Worm (Caenorhabditis elegans) whole organism, young adult: Measurements from ENCODE around the gene atg-7.
A peak's percentile ranks its signal among the peaks of the same experiment; 100 is the strongest.

Experiments used
- B0261.1 ChIP-seq: sonication (generic microtip); optimal IDR thresholded peaks from 2 replicates; lab custom pipeline; 2016; ENCODE audit warnings: mild to moderate bottlenecking, missing genetic modification characterization, moderate library complexity, missing compliant biosample characterization
- C06A6.2 ChIP-seq: fragments of 200-800 bp; sonication (Bioruptor generic); conservative IDR thresholded peaks from 2 replicates; pipeline ENCODE4 v1.3.6; 2022; ENCODE audit warnings: missing genetic modification characterization, missing compliant biosample characterization
- D2030.7 ChIP-seq: fragments of 200-800 bp; sonication (Bioruptor generic); IDR thresholded peaks from 2 replicates; pipeline ENCODE4 v1.3.6; 2022; ENCODE audit warnings: missing genetic modification reagents, missing genetic modification characterization, missing compliant biosample characterization
- F22D6.2 ChIP-seq: sonication (generic microtip); optimal IDR thresholded peaks from 2 replicates; lab custom pipeline; 2016; ENCODE audit warnings: mild to moderate bottlenecking, missing genetic modification characterization, missing compliant biosample characterization
- F33H1.4 ChIP-seq: fragments of 200-800 bp; sonication (Bioruptor generic); IDR thresholded peaks from 2 replicates; pipeline ENCODE4 v1.3.6; 2022; ENCODE audit warnings: missing genetic modification reagents, missing genetic modification characterization, missing compliant biosample characterization
- F37B4.10 ChIP-seq: fragments of 200-800 bp; sonication (Bioruptor generic); IDR thresholded peaks from 2 replicates; pipeline ENCODE4 v1.3.6; 2022; ENCODE audit warnings: missing genetic modification characterization, missing compliant biosample characterization
- F39B2.1 ChIP-seq: fragments of 200-800 bp; sonication (Bioruptor generic); IDR thresholded peaks from 2 replicates; pipeline ENCODE4 v1.3.6; 2022; ENCODE audit warnings: missing genetic modification reagents, missing genetic modification characterization, missing compliant biosample characterization
- F55B11.4 ChIP-seq: sonication (generic microtip); optimal IDR thresholded peaks from 2 replicates; lab custom pipeline; 2016; ENCODE audit warnings: missing compliant biosample characterization, missing genetic modification characterization, borderline replicate concordance; ENCODE audit not compliant: insufficient read depth
- F57C9.4 ChIP-seq: sonication (generic microtip); optimal IDR thresholded peaks from 2 replicates; lab custom pipeline; 2017; ENCODE audit warnings: mild to moderate bottlenecking, missing genetic modification characterization, missing compliant biosample characterization
- T07F8.4 ChIP-seq: sonication (generic microtip); optimal IDR thresholded peaks from 2 replicates; lab custom pipeline; 2016; ENCODE audit warnings: mild to moderate bottlenecking, missing genetic modification characterization, moderate library complexity, missing compliant biosample characterization
- Y53F4B.3 ChIP-seq: fragments of 200-800 bp; sonication (Bioruptor generic); IDR thresholded peaks from 2 replicates; pipeline ENCODE4 v1.3.6; 2022; ENCODE audit warnings: missing genetic modification reagents, missing genetic modification characterization, missing compliant biosample characterization
- Y53G8AR.9 ChIP-seq: fragments of 200-800 bp; sonication (Bioruptor generic); conservative IDR thresholded peaks from 2 replicates; pipeline ENCODE4 v1.3.6; 2022; ENCODE audit warnings: missing genetic modification reagents, missing genetic modification characterization, missing compliant biosample characterization
- Y67H2A.10 ChIP-seq: fragments of 200-800 bp; sonication (Bioruptor generic); conservative IDR thresholded peaks from 2 replicates; pipeline ENCODE4 v1.3.6; 2022; ENCODE audit warnings: missing genetic modification reagents, missing genetic modification characterization, missing compliant biosample characterization
- akir-1 ChIP-seq: fragments of 200-800 bp; sonication (Bioruptor generic); optimal IDR thresholded peaks from 2 replicates; lab custom pipeline; 2018; ENCODE audit warnings: mild to moderate bottlenecking, missing genetic modification characterization, moderate library complexity, missing compliant biosample characterization
- atf-7 ChIP-seq: sonication (generic microtip); optimal IDR thresholded peaks from 2 replicates; lab custom pipeline; 2017; ENCODE audit warnings: mild to moderate bottlenecking, missing genetic modification characterization, missing compliant biosample characterization
- attf-5 ChIP-seq: fragments of 200-800 bp; sonication (Bioruptor generic); optimal IDR thresholded peaks from 2 replicates; lab custom pipeline; 2018; ENCODE audit warnings: mild to moderate bottlenecking, missing genetic modification characterization, missing compliant biosample characterization
- bed-2 ChIP-seq: fragments of 200-800 bp; sonication (Bioruptor generic); IDR thresholded peaks from 2 replicates; pipeline ENCODE4 v1.3.6; 2022; ENCODE audit warnings: missing genetic modification reagents, missing genetic modification characterization, missing compliant biosample characterization
- cebp-2 ChIP-seq: fragments of 200-800 bp; sonication (Bioruptor generic); IDR thresholded peaks from 2 replicates; pipeline ENCODE4 v1.3.6; 2022; ENCODE audit warnings: missing genetic modification characterization, missing compliant biosample characterization
- ceh-58 ChIP-seq: fragments of 200-800 bp; sonication (Bioruptor generic); IDR thresholded peaks from 2 replicates; pipeline ENCODE4 v1.3.6; 2022; ENCODE audit warnings: missing genetic modification characterization, missing compliant biosample characterization
- chd-7 ChIP-seq: sonication (generic microtip); optimal IDR thresholded peaks from 2 replicates; lab custom pipeline; 2016; ENCODE audit warnings: mild to moderate bottlenecking, missing genetic modification characterization, moderate library complexity, missing compliant biosample characterization
- egl-18 ChIP-seq: fragments of 200-800 bp; sonication (Bioruptor generic); IDR thresholded peaks from 2 replicates; pipeline ENCODE4 v1.3.6; 2022; ENCODE audit warnings: missing genetic modification reagents, missing genetic modification characterization, missing compliant biosample characterization
- him-1 ChIP-seq: sonication (generic microtip); optimal IDR thresholded peaks from 2 replicates; lab custom pipeline; 2016; ENCODE audit warnings: missing genotype, missing genetic modification reagents, missing genetic modification characterization, missing compliant biosample characterization
- hsf-1 ChIP-seq: fragments of 200-800 bp; sonication (Bioruptor generic); IDR thresholded peaks from 2 replicates; pipeline ENCODE4 v1.3.6; 2022; ENCODE audit warnings: missing genetic modification reagents, missing genetic modification characterization, missing compliant biosample characterization
- let-526 ChIP-seq: fragments of 200-800 bp; sonication (Bioruptor generic); IDR thresholded peaks from 2 replicates; pipeline ENCODE4 v1.3.6; 2022; ENCODE audit warnings: missing genetic modification reagents, missing genetic modification characterization, missing compliant biosample characterization
- lin-35 ChIP-seq, 3 experiments: fragments of 150-350 bp in 2 of 3; sonication (generic microtip) in 1 of 3; optimal IDR thresholded peaks; 2 replicates each; lab custom pipeline; 2014 to 2018; ENCODE audit warnings: missing biosample characterization in 3 of 3, missing genetic modification characterization in 3 of 3, missing genetic modification reagents in 3 of 3
- lin-40 ChIP-seq: sonication (generic microtip); optimal IDR thresholded peaks from 2 replicates; lab custom pipeline; 2016; ENCODE audit warnings: missing genetic modification characterization, mild to moderate bottlenecking, missing compliant biosample characterization, missing genotype, missing genetic modification reagents
- lsy-27 ChIP-seq: sonication (generic microtip); optimal IDR thresholded peaks from 2 replicates; lab custom pipeline; 2017; ENCODE audit warnings: missing genetic modification characterization, mild to moderate bottlenecking, missing compliant biosample characterization, antibody characterized with exemption, missing genotype, borderline replicate concordance; ENCODE audit not compliant: insufficient read depth
- madf-6 ChIP-seq: fragments of 200-800 bp; sonication (Bioruptor generic); IDR thresholded peaks from 2 replicates; pipeline ENCODE4 v1.3.6; 2022; ENCODE audit warnings: missing genetic modification reagents, missing genetic modification characterization, missing compliant biosample characterization
- mxl-1 ChIP-seq: sonication (generic microtip); optimal IDR thresholded peaks from 2 replicates; lab custom pipeline; 2016; ENCODE audit warnings: missing genetic modification characterization, missing compliant biosample characterization
- nfya-1 ChIP-seq: sonication (generic microtip); optimal IDR thresholded peaks from 2 replicates; lab custom pipeline; 2017; ENCODE audit warnings: antibody characterized with exemption, missing compliant biosample characterization, missing genetic modification characterization, borderline replicate concordance; ENCODE audit not compliant: insufficient read depth
- nfyb-1 ChIP-seq: fragments of 200-800 bp; sonication (Bioruptor generic); IDR thresholded peaks from 2 replicates; pipeline ENCODE4 v1.3.6; 2022; ENCODE audit warnings: missing genetic modification reagents, missing genetic modification characterization, missing compliant biosample characterization
- nhr-179 ChIP-seq: sonication (generic microtip); optimal IDR thresholded peaks from 2 replicates; lab custom pipeline; 2016; ENCODE audit warnings: mild to moderate bottlenecking, missing genetic modification characterization, missing compliant biosample characterization
- rcor-1 ChIP-seq: fragments of 200-800 bp; sonication (Bioruptor generic); IDR thresholded peaks from 2 replicates; pipeline ENCODE4 v1.3.6; 2022; ENCODE audit warnings: missing genetic modification reagents, missing genetic modification characterization, missing compliant biosample characterization
- repo-1 ChIP-seq: sonication (generic microtip); optimal IDR thresholded peaks from 2 replicates; lab custom pipeline; 2017; ENCODE audit warnings: mild to moderate bottlenecking, missing genetic modification characterization, missing compliant biosample characterization
- rpc-1 ChIP-seq, 2 experiments: fragments of 150-350 bp in 1 of 2; sonication (generic microtip) in 1 of 2; optimal IDR thresholded peaks; 2 replicates each; lab custom pipeline; 2014 to 2018; ENCODE audit warnings: missing biosample characterization in 1 of 2, missing genetic modification characterization in 1 of 2, missing genetic modification reagents in 1 of 2, missing genotype in 1 of 2
- snpc-3.4 ChIP-seq: sonication (generic microtip); optimal IDR thresholded peaks from 2 replicates; lab custom pipeline; 2017; ENCODE audit warnings: missing genetic modification characterization, mild to moderate bottlenecking, missing compliant biosample characterization, antibody characterized with exemption, moderate library complexity, missing genotype, missing genetic modification reagents
- snpc-4 ChIP-seq, 5 experiments: fragments of 150-350 bp in 1 of 5; sonication (generic microtip) in 4 of 5; optimal IDR thresholded peaks; 2 replicates each; lab custom pipeline; 2014 to 2018; ENCODE audit warnings: missing genetic modification characterization in 5 of 5, missing biosample characterization in 3 of 5, antibody characterized with exemption in 2 of 5, mild to moderate bottlenecking in 2 of 5, missing compliant biosample characterization in 2 of 5, missing genotype in 2 of 5, moderate library complexity in 2 of 5, missing genetic modification reagents in 1 of 5
- unc-62 ChIP-seq: fragments of 150-350 bp; optimal IDR thresholded peaks from 2 replicates; lab custom pipeline; 2014; ENCODE audit warnings: missing biosample characterization, missing genetic modification reagents, missing genetic modification characterization
- xnd-1 ChIP-seq: sonication (generic microtip); optimal IDR thresholded peaks from 2 replicates; lab custom pipeline; 2016; ENCODE audit warnings: missing genotype, missing genetic modification reagents, missing genetic modification characterization, missing compliant biosample characterization
- zfh-2 ChIP-seq: fragments of 200-800 bp; sonication (Bioruptor generic); conservative IDR thresholded peaks from 2 replicates; pipeline ENCODE4 v1.3.6; 2022; ENCODE audit warnings: missing genetic modification reagents, missing genetic modification characterization, missing compliant biosample characterization
- zim-3 ChIP-seq: sonication (generic microtip); optimal IDR thresholded peaks from 2 replicates; lab custom pipeline; 2017; ENCODE audit warnings: mild to moderate bottlenecking, missing genetic modification characterization, moderate library complexity, missing compliant biosample characterization
- ztf-18 ChIP-seq: sonication (generic microtip); optimal IDR thresholded peaks from 2 replicates; lab custom pipeline; 2016; ENCODE audit warnings: missing genotype, mild to moderate bottlenecking, missing genetic modification characterization, missing compliant biosample characterization
- ztf-25 ChIP-seq: fragments of 200-800 bp; sonication (Bioruptor generic); IDR thresholded peaks from 2 replicates; pipeline ENCODE4 v1.3.6; 2022; ENCODE audit warnings: missing genetic modification reagents, missing genetic modification characterization, missing compliant biosample characterization
- ztf-28 ChIP-seq: fragments of 200-800 bp; sonication (Bioruptor generic); IDR thresholded peaks from 2 replicates; pipeline ENCODE4 v1.3.6; 2022; ENCODE audit warnings: missing genetic modification reagents, missing genetic modification characterization, missing compliant biosample characterization
- ztf-3 ChIP-seq: fragments of 200-800 bp; sonication (Bioruptor generic); optimal IDR thresholded peaks from 2 replicates; lab custom pipeline; 2018; ENCODE audit warnings: mild to moderate bottlenecking, missing genetic modification characterization, missing compliant biosample characterization
- ztf-6 ChIP-seq: fragments of 200-800 bp; sonication (Bioruptor generic); IDR thresholded peaks from 2 replicates; pipeline ENCODE4 v1.3.6; 2022; ENCODE audit warnings: missing genetic modification reagents, missing genetic modification characterization, missing compliant biosample characterization

The atg-7 gene

ce11 chrIV:11118837-11119491 is 38.1 kb upstream of the atg-7 start, which contains the start of the genes imp-2 and enpl-1 (continued):
- TF ChIP-seq snpc-4 (GFP tag; optimal IDR thresholded peaks at IDR 0.05; lab: Kevin White, UChicago) (no peak), snpc-4 (tag; optimal IDR thresholded peaks at IDR 0.05; lab: Kevin White, UChicago) (peak in 3 of 4 experiments; percentile 68 to 78 (median 71)), B0261.1 (tag; lab: Kevin White, UChicago) (no peak), lsy-27 (no peak), cebp-2 (no peak), lin-35 (GFP tag; optimal IDR thresholded peaks at IDR 0.05; lab: Kevin White, UChicago) (peak in 1 of 3 experiments; percentile 51), rpc-1 (optimal IDR thresholded peaks at IDR 0.05; lab: Kevin White, UChicago) (no peak), rpc-1 (tag; optimal IDR thresholded peaks at IDR 0.05; lab: Kevin White, UChicago) (peak; percentile 5), D2030.7 (GFP tag; lab: Robert Waterston, UW) (peak; percentile 53; the same call in 1 of the 2 replicates), unc-62 (GFP tag; lab: Kevin White, UChicago) (peak; percentile 11), chd-7 (tag; lab: Kevin White, UChicago) (peak; percentile 79), ztf-25 (GFP tag; lab: Robert Waterston, UW) (0 out of 2 replicates have a peak, but pooled peaks have one; percentile 30), snpc-3.4 (no peak), zim-3 (no peak), mxl-1 (no peak), zfh-2 (peak; percentile 97), F55B11.4 (tag; lab: Kevin White, UChicago) (no peak), nfyb-1 (GFP tag; lab: Robert Waterston, UW) (peak; percentile 100), him-1 (no peak), let-526 (GFP tag; lab: Robert Waterston, UW) (peak; percentile 40; the same call in 1 of the 2 replicates), ztf-28 (no peak), ztf-3 (no peak), F33H1.4 (peak; percentile 63), attf-5 (GFP tag; lab: Kevin White, UChicago) (peak; percentile 88), ztf-18 (peak; percentile 76), nfya-1 (tag; lab: Kevin White, UChicago) (no peak), rcor-1 (GFP tag; lab: Robert Waterston, UW) (peak; percentile 75), bed-2 (no peak), F37B4.10 (GFP tag; lab: Robert Waterston, UW) (no peak), xnd-1 (no peak), C06A6.2 (peak; percentile 80), Y53F4B.3 (GFP tag; lab: Robert Waterston, UW) (no peak), ztf-6 (no peak), F39B2.1 (GFP tag; lab: Robert Waterston, UW) (no peak), hsf-1 (no peak), Y53G8AR.9 (GFP tag; lab: Robert Waterston, UW) (no peak), F57C9.4 (tag; lab: Kevin White, UChicago) (no peak), F22D6.2 (tag; lab: Kevin White, UChicago) (peak; percentile 51), T07F8.4 (tag; lab: Kevin White, UChicago) (no peak), repo-1 (tag; lab: Kevin White, UChicago) (no peak), Y67H2A.10 (GFP tag; lab: Robert Waterston, UW) (0 out of 2 replicates have a peak, but pooled peaks have one; percentile 48), madf-6 (GFP tag; lab: Robert Waterston, UW) (peak; percentile 60; the same call in 1 of the 2 replicates), akir-1 (GFP tag; lab: Kevin White, UChicago) (peak; percentile 37), lin-40 (tag; lab: Kevin White, UChicago) (peak; percentile 85), atf-7 (tag; lab: Kevin White, UChicago) (peak; percentile 63), nhr-179 (tag; lab: Kevin White, UChicago) (no peak), egl-18 (GFP tag; lab: Robert Waterston, UW) (no peak), ceh-58 (GFP tag; lab: Robert Waterston, UW) (no peak)
